Worm (Caenorhabditis elegans) whole organism, L2 larva: ENCODE results near the gene C24D10.2.
A peak's percentile ranks its signal among the peaks of the same experiment; 100 is the strongest.

Experiments
- ama-1 ChIP-seq: fragments of 150-350 bp; optimal IDR thresholded peaks from 2 replicates; lab custom pipeline; 2018; ENCODE audit warnings: inconsistent platforms
- ceh-82 ChIP-seq: fragments of 150-350 bp; optimal IDR thresholded peaks from 2 replicates; lab custom pipeline; 2014; ENCODE audit warnings: missing biosample characterization, missing genetic modification characterization
- egl-27 ChIP-seq: sonication (generic microtip); optimal IDR thresholded peaks from 3 replicates; lab custom pipeline; 2017; ENCODE audit warnings: missing biosample characterization, missing genetic modification reagents, missing genetic modification characterization
- elt-3 ChIP-seq: sonication (generic microtip); optimal IDR thresholded peaks from 2 replicates; lab custom pipeline; 2017; ENCODE audit warnings: missing biosample characterization, missing genetic modification characterization
- nhr-77 ChIP-seq: fragments of 150-350 bp; optimal IDR thresholded peaks from 2 replicates; lab custom pipeline; 2014; ENCODE audit warnings: missing biosample characterization, missing genetic modification characterization

- TF ChIP-seq nhr-77 (tag; lab: Kevin White, UChicago) (no peak), ama-1 (lab: Kevin White, UChicago) (no peak), ceh-82 (tag; lab: Kevin White, UChicago) (no peak), elt-3 (tag; lab: Kevin White, UChicago) (no peak), egl-27 (tag; lab: Kevin White, UChicago) (peak; percentile 54)
These were observed 46.3 kb downstream of the C24D10.2 start, which contains the start of the genes Y59E9AL.36 and nbet-1 for ce11 chrIV:5209390-5209789.
